Fruit fly (Drosophila melanogaster): ENCODE measurements around the gene CG14137.

- TF ChIP-seq brk (GFP tag; optimal IDR thresholded peaks at IDR 0.05) (no peak), dmrt93B (GFP tag; optimal IDR thresholded peaks at IDR 0.05) (no peak), foxo (GFP tag; optimal IDR thresholded peaks at IDR 0.05) (no peak), Vsx2 (GFP tag; optimal IDR thresholded peaks at IDR 0.05; ENCODE audit: partially characterized antibody) (no peak), CrebA (GFP tag; optimal IDR thresholded peaks at IDR 0.05; ENCODE audit: borderline replicate concordance) (no peak), CG9705 (GFP tag; optimal IDR thresholded peaks at IDR 0.05) (no peak), HLH106 (tag; optimal IDR thresholded peaks at IDR 0.05) (no peak), usp (GFP tag; optimal IDR thresholded peaks at IDR 0.05) (no peak), Abd-B (GFP tag; optimal IDR thresholded peaks at IDR 0.05) (no peak), pan (optimal IDR thresholded peaks at IDR 0.05) (no peak), sage (GFP tag; optimal IDR thresholded peaks at IDR 0.05) (no peak), N (GFP tag; optimal IDR thresholded peaks at IDR 0.05) (no peak), Dfd (GFP tag; optimal IDR thresholded peaks at IDR 0.05) (no peak)
Measured at dm6 chr3L:11626229-11626826, 26.5 kb upstream of the CG14137 start, which contains the start of gene PCID2.
